Fruit fly (Drosophila melanogaster) whole organism, pupa: ENCODE measurements around the gene Polr2A.

Source experiments
- CG10348 ChIP-seq: fragments of 200-800 bp; sonication (Bioruptor generic); IDR thresholded peaks from 2 replicates; pipeline ENCODE4 v1.3.6; 2022; ENCODE audit warnings: missing biosample characterization, missing genetic modification characterization
- CG12605 ChIP-seq: fragments of 200-800 bp; sonication (Bioruptor generic); IDR thresholded peaks from 2 replicates; pipeline ENCODE4 v1.3.6; 2022; ENCODE audit warnings: missing biosample characterization, missing genetic modification characterization
- CG13204 ChIP-seq: fragments of 200-800 bp; sonication (Bioruptor generic); optimal IDR thresholded peaks from 2 replicates; lab custom pipeline; 2018; ENCODE audit warnings: missing biosample characterization, mild to moderate bottlenecking, missing genetic modification characterization, moderate library complexity
- CG14655 ChIP-seq: fragments of 200-800 bp; sonication (Bioruptor generic); optimal IDR thresholded peaks from 3 replicates; lab custom pipeline; 2017; ENCODE audit warnings: mild to moderate bottlenecking, missing biosample characterization, missing genetic modification reagents, missing genetic modification characterization
- CG15710 ChIP-seq: fragments of 200-800 bp; sonication (Bioruptor generic); optimal IDR thresholded peaks from 2 replicates; lab custom pipeline; 2018; ENCODE audit warnings: missing biosample characterization, mild to moderate bottlenecking, missing genetic modification characterization, moderate library complexity
- CG17806 ChIP-seq: fragments of 200-800 bp; sonication (Bioruptor generic); optimal IDR thresholded peaks from 2 replicates; lab custom pipeline; 2018; ENCODE audit warnings: missing biosample characterization, mild to moderate bottlenecking, missing genetic modification characterization, moderate library complexity
- CG32121 ChIP-seq: fragments of 200-800 bp; sonication (Bioruptor generic); IDR thresholded peaks from 2 replicates; pipeline ENCODE4 v1.3.6; 2022; ENCODE audit warnings: missing biosample characterization, missing genetic modification characterization
- CG34367 ChIP-seq: fragments of 200-800 bp; sonication (Bioruptor generic); optimal IDR thresholded peaks from 2 replicates; lab custom pipeline; 2018; ENCODE audit warnings: missing biosample characterization, mild to moderate bottlenecking, missing genetic modification characterization
- CG4496 ChIP-seq: fragments of 200-800 bp; sonication (Bioruptor generic); IDR thresholded peaks from 3 replicates; pipeline ENCODE4 v1.3.6; 2022; ENCODE audit warnings: missing biosample characterization, missing genetic modification characterization
- CG8159 ChIP-seq: fragments of 200-800 bp; sonication (Bioruptor generic); optimal IDR thresholded peaks from 3 replicates; lab custom pipeline; 2018; ENCODE audit warnings: missing biosample characterization, mild to moderate bottlenecking, missing genetic modification characterization, moderate library complexity
- CG8301 ChIP-seq: fragments of 200-800 bp; sonication (Bioruptor generic); optimal IDR thresholded peaks from 2 replicates; lab custom pipeline; 2018; ENCODE audit warnings: missing biosample characterization, mild to moderate bottlenecking, missing genetic modification characterization
- CG9948 ChIP-seq: fragments of 200-800 bp; sonication (Bioruptor generic); optimal IDR thresholded peaks from 2 replicates; lab custom pipeline; 2018; ENCODE audit warnings: missing biosample characterization, mild to moderate bottlenecking, missing genetic modification characterization, moderate library complexity
- D1 ChIP-seq: fragments of 200-800 bp; sonication (Bioruptor generic); optimal IDR thresholded peaks from 2 replicates; lab custom pipeline; 2018; ENCODE audit warnings: missing biosample characterization, mild to moderate bottlenecking, missing genetic modification characterization, moderate library complexity
- EcR ChIP-seq: fragments of 200-800 bp; sonication (Bioruptor generic); optimal IDR thresholded peaks from 3 replicates; lab custom pipeline; 2019; ENCODE audit warnings: missing biosample characterization, missing genetic modification characterization, mild to moderate bottlenecking, moderate library complexity, missing genetic modification reagents
- Ets98B ChIP-seq: fragments of 200-800 bp; sonication (Bioruptor generic); IDR thresholded peaks from 2 replicates; pipeline ENCODE4 v1.3.6; 2022; ENCODE audit warnings: missing biosample characterization, missing genetic modification characterization
- Pif1A ChIP-seq: fragments of 200-800 bp; sonication (Bioruptor generic); optimal IDR thresholded peaks from 3 replicates; lab custom pipeline; 2016; ENCODE audit warnings: missing biosample characterization, missing genetic modification characterization
- Pif1B ChIP-seq: fragments of 200-800 bp; sonication (Bioruptor generic); optimal IDR thresholded peaks from 3 replicates; lab custom pipeline; 2016; ENCODE audit warnings: missing biosample characterization, missing genetic modification characterization
- Snoo ChIP-seq: fragments of 200-800 bp; sonication (Bioruptor generic); optimal IDR thresholded peaks from 3 replicates; lab custom pipeline; 2017; ENCODE audit warnings: missing biosample characterization, mild to moderate bottlenecking, missing genetic modification characterization, inconsistent platforms
- fd96Ca ChIP-seq: fragments of 200-800 bp; sonication (Bioruptor generic); IDR thresholded peaks from 3 replicates; pipeline ENCODE4 v1.3.6; 2022; ENCODE audit warnings: missing biosample characterization, missing genetic modification characterization
- gl ChIP-seq: fragments of 200-800 bp; sonication (Bioruptor generic); optimal IDR thresholded peaks from 2 replicates; lab custom pipeline; 2018; ENCODE audit warnings: missing biosample characterization, mild to moderate bottlenecking, missing genetic modification characterization
- rn ChIP-seq: fragments of 200-800 bp; sonication (Bioruptor generic); IDR thresholded peaks from 2 replicates; pipeline ENCODE4 v1.3.6; 2022; ENCODE audit warnings: missing biosample characterization, missing genetic modification characterization

The Polr2A gene

DNA sequence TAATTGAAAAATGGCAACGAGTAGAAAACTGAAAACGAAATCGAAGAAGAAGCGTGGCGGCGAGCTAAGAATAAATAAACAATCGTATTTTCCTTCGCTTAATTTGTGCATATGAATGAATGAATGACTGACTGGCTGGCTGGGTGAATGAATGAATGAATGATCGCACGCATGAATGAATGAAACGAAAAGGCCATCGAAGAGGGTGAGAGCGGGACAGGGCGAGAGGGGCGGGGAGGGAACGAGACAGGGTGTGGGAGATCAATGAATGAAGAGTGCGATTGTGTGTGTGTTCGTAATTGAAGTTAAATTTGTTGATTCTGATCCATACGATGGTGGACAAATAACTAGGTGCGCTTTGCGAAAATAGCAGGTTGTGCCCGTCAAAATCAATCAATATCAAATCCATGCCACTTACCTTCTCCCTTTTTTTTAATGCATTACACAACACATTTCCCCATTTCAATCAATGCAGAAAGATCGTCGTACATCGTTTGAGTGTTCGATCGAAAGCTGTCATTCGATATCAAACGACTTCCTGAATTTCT is 43.0 kb downstream of the Polr2A start:
- TF ChIP-seq gl (no peak), EcR (GFP tag; lab: Kevin White, UChicago) (peak; percentile 11)

DNA sequence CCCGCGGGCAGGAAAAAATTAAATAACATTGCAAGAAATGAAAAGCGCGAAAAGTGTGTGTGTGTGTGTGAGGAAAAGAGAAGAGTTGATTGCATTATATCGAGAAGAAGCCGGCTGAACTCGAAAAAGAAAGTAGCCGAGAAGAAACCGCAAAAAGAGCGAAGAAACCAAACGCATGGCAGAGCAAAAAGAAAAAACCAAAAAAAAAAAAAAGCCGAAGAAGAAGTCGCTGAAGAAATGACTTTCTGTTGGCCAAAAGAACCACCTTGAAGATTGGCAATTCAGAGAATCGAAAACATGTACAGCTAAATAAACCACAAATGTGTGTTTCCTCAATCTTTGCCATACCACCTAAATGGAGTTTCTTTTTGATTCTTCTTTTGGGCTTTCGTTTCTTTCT is 46.2 kb downstream of the Polr2A start:
- TF ChIP-seq CG10348 (GFP tag; lab: Robert Waterston, UW) (no peak), CG13204 (GFP tag; lab: Kevin White, UChicago) (no peak), D1 (tag; lab: Kevin White, UChicago) (no peak), CG4496 (GFP tag; lab: Robert Waterston, UW) (no peak), CG8159 (tag; lab: Kevin White, UChicago) (no peak), EcR (GFP tag; lab: Kevin White, UChicago) (no peak), CG14655 (no peak), CG15710 (tag; lab: Kevin White, UChicago) (no peak), rn (no peak), CG17806 (tag; lab: Kevin White, UChicago) (no peak), Ets98B (no peak), Snoo (tag; lab: Kevin White, UChicago) (no peak), Pif1B (GFP tag; lab: Kevin White, UChicago) (no peak), gl (no peak)

DNA sequence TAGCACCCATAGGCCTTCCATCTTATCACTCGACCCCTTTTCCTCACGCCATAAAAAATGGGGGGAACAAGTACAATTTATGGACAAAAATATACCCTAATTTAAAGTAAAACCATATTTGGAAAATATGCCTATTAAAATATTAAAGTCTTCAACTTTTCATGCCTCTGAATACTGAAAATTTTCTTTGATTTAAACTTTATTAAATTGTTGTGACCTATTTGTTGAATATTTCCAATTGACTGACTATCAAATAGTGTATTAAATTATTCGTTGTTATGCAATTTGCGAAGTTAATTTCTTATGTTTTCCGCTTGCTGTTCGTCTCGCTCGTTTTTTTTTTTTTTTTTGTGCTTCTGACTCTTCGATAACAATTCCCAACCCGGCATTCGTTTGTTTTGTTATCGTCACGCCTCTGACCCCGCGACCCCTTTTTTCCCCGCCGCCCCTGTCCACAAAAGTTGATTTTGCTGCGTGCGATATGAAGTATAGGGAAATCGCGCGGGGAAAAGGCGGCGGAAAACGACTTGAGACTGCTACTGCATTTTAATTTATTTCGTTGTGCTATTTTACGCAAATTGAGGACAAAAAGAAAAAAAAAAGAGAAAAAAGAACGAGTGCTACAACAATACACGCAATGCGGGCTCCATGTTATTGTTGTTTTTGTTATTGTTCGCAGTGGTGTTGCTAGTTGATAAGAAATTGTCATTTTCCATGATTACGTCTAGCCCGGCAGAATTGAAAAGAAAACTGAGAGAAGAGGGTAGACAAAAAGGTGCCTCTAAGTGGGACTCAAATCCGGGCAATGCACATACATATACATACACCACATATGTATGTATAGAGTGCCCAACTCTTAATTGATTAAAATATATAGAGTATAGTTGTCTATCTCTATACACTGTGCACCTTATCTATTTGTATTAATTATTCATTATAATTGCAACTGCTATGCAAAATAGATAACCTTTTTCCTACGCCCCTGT is 48.3 kb downstream of the Polr2A start:
- TF ChIP-seq EcR (GFP tag; lab: Kevin White, UChicago) (peak; percentile 43), Ets98B (no peak), CG12605 (no peak), CG13204 (GFP tag; lab: Kevin White, UChicago) (no peak), CG34367 (no peak), Pif1A (GFP tag; lab: Kevin White, UChicago) (no peak), CG9948 (tag; lab: Kevin White, UChicago) (peak; percentile 46), CG15710 (tag; lab: Kevin White, UChicago) (peak; percentile 53), CG14655 (peak; percentile 36), Snoo (tag; lab: Kevin White, UChicago) (peak; percentile 0), CG17806 (tag; lab: Kevin White, UChicago) (peak; percentile 38), fd96Ca (peak; percentile 45; the same call in 1 of the 3 replicates), CG8301 (tag; lab: Kevin White, UChicago) (peak; percentile 40), CG32121 (GFP tag; lab: Robert Waterston, UW) (peak; percentile 46; the same call in 1 of the 2 replicates), Pif1B (GFP tag; lab: Kevin White, UChicago) (no peak), gl (peak; percentile 39), CG4496 (GFP tag; lab: Robert Waterston, UW) (peak; percentile 13; the same call in 2 of the 3 replicates), CG10348 (GFP tag; lab: Robert Waterston, UW) (no peak), rn (no peak), CG8159 (tag; lab: Kevin White, UChicago) (peak; percentile 61), D1 (tag; lab: Kevin White, UChicago) (no peak)

DNA sequence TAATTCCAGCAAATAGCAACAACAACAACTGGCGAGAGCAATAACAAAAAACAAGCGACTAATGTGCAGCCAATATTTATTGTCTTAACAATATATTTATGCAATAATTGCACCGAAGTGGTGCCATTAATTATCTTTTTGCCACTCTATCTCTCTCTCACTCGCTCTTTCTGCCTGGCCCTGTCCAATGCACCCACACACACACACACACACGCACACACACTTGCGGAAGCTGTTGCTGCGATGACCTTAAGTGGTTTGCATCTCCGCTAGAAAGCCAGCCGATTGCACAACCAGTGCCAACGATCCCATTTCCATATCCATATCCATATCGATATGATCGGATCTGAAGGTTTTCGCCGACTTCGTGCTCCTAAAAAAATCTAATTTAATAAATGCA is 49.9 kb downstream of the Polr2A start:
- peak; percentile 46 for TF ChIP-seq EcR (GFP tag; lab: Kevin White, UChicago)
- TF ChIP-seq Pif1B (GFP tag; lab: Kevin White, UChicago), result no peak
- TF ChIP-seq D1 (tag; lab: Kevin White, UChicago), result peak; percentile 36
- no peak for TF ChIP-seq Ets98B
- TF ChIP-seq CG8159 (tag; lab: Kevin White, UChicago), result no peak

DNA sequence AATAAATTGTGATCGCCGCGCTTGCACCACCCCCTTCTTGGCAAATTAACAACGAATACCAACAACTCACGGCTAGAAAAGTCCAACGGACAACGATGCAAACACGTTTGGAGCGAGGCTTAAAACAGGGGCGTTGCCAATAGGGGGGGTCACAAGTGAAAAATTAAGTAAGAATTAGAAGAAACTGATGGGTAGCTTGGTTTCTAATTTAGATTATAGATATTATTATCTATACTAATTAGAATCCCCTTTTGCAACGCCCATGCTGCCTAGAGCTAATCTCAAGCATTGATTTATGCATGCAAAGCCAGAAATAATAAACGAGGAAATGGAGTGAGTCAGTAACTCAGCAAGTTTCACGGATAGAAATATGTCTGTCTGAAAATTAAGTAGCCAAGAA is 51.7 kb downstream of the Polr2A start:
- TF ChIP-seq EcR (GFP tag; lab: Kevin White, UChicago) (no peak), CG14655 (peak; percentile 86), CG8159 (tag; lab: Kevin White, UChicago) (peak; percentile 17), CG15710 (tag; lab: Kevin White, UChicago) (peak; percentile 35), Pif1B (GFP tag; lab: Kevin White, UChicago) (peak; percentile 62), CG13204 (GFP tag; lab: Kevin White, UChicago) (no peak), CG9948 (tag; lab: Kevin White, UChicago) (peak; percentile 50), Ets98B (peak; percentile 96), fd96Ca (peak; percentile 95), gl (no peak), CG17806 (tag; lab: Kevin White, UChicago) (peak; percentile 43), CG32121 (GFP tag; lab: Robert Waterston, UW) (peak; percentile 94), Pif1A (GFP tag; lab: Kevin White, UChicago) (peak; percentile 74), CG34367 (peak; percentile 24), rn (peak; percentile 75), CG12605 (peak; percentile 91), CG8301 (tag; lab: Kevin White, UChicago) (peak; percentile 86), D1 (tag; lab: Kevin White, UChicago) (no peak), CG10348 (GFP tag; lab: Robert Waterston, UW) (peak; percentile 63), Snoo (tag; lab: Kevin White, UChicago) (no peak), CG4496 (GFP tag; lab: Robert Waterston, UW) (peak; percentile 97)
